Worm (Caenorhabditis elegans): ENCODE measurements around the gene ucr-2.3.

DNA sequence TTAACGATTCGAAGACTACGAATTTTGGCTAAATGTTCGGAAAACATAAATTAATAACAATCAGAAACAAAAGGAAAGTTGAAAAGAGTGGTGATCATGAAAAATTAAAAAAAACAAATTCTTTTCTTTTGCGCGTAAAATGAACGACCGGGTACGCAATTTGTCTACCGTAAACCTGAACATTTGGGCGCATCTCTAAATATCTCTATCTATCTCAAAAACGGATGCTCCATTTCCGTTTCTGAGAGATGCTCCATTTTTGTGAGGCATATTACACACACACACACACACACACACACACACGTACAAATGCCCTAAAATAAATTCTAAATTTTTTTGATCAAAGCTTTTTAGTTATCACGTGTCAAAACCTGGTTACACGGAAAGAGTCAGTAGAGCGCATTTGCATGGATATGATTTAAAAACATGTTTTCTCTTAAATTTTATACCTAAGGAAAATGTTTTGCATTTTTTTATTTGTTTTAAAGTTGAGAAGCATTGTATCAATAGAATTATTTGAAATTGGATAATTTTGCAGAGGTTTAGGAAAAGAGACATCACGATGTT lies 9.4 kb downstream of the ucr-2.3 start:
- TF ChIP-seq ama-1 (optimal IDR thresholded peaks at IDR 0.05), result no peak
- TF ChIP-seq ceh-36 (tag; optimal IDR thresholded peaks at IDR 0.05), result no peak

Data from whole organism, early embryonic.